Fruit fly (Drosophila melanogaster): Measurements from ENCODE around the gene ase.

ase gene

dm6 chrX:457803-458202, 2.7 kb upstream of the ase start (continued):
- TF ChIP-seq CG10654 (GFP tag; optimal IDR thresholded peaks at IDR 0.05) (no peak), row (GFP tag; IDR thresholded peaks at IDR 0.05) (peak; percentile 52; the same call in 2 of the 3 replicates), CG15073 (GFP tag; optimal IDR thresholded peaks at IDR 0.05) (no peak), zen (tag; optimal IDR thresholded peaks at IDR 0.05) (peak; percentile 76), CG2129 (GFP tag; IDR thresholded peaks at IDR 0.05; ENCODE audit: partially characterized antibody) (no peak), sqz (GFP tag; optimal IDR thresholded peaks at IDR 0.05) (peak; percentile 18), CG2202 (tag; optimal IDR thresholded peaks at IDR 0.05) (peak; percentile 14), lov (optimal IDR thresholded peaks at IDR 0.05) (no peak), lov (GFP tag; IDR thresholded peaks at IDR 0.05) (no peak), pzg (GFP tag; optimal IDR thresholded peaks at IDR 0.05) (no peak), Ssrp (tag; optimal IDR thresholded peaks at IDR 0.05) (peak; percentile 34), CG17829 (tag; optimal IDR thresholded peaks at IDR 0.05) (peak; percentile 74), CG18262 (tag; optimal IDR thresholded peaks at IDR 0.05) (peak; percentile 83), br (optimal IDR thresholded peaks at IDR 0.05) (no peak), Neu2 (GFP tag; optimal IDR thresholded peaks at IDR 0.05; ENCODE audit: borderline replicate concordance) (no peak), CG33557 (GFP tag; optimal IDR thresholded peaks at IDR 0.05) (peak; percentile 76), gsb-n (tag; optimal IDR thresholded peaks at IDR 0.05) (peak; percentile 33), Poxn (GFP tag; IDR thresholded peaks at IDR 0.05) (no peak), CG3995 (GFP tag; optimal IDR thresholded peaks at IDR 0.05) (no peak), Dll (GFP tag; IDR thresholded peaks at IDR 0.05; ENCODE audit: partially characterized antibody) (no peak), danr (GFP tag; IDR thresholded peaks at IDR 0.05) (no peak), z (GFP tag; IDR thresholded peaks at IDR 0.05) (no peak), gro (GFP tag; optimal IDR thresholded peaks at IDR 0.05) (no peak), CG6813 (GFP tag; optimal IDR thresholded peaks at IDR 0.05) (peak; percentile 7), HLHmδ (GFP tag; optimal IDR thresholded peaks at IDR 0.05) (peak; percentile 33), D (optimal IDR thresholded peaks at IDR 0.05) (no peak), D (GFP tag; optimal IDR thresholded peaks at IDR 0.05) (peak; percentile 45), pfk (GFP tag; optimal IDR thresholded peaks at IDR 0.05) (no peak), Oli (tag; optimal IDR thresholded peaks at IDR 0.05) (peak; percentile 24), tio (GFP tag; optimal IDR thresholded peaks at IDR 0.05) (peak; percentile 30), trem (tag; optimal IDR thresholded peaks at IDR 0.05) (peak; percentile 56), Bdp1 (GFP tag; optimal IDR thresholded peaks at IDR 0.05) (no peak), stwl (tag; optimal IDR thresholded peaks at IDR 0.05) (peak; percentile 11), CG34376 (GFP tag; optimal IDR thresholded peaks at IDR 0.05) (no peak), CG10267 (tag; optimal IDR thresholded peaks at IDR 0.05) (peak; percentile 68), CG4730 (GFP tag; IDR thresholded peaks at IDR 0.05) (0 out of 2 replicates have a peak, but pooled peaks have one; percentile 18), pita (GFP tag; optimal IDR thresholded peaks at IDR 0.05) (no peak), Camta (GFP tag; optimal IDR thresholded peaks at IDR 0.05) (no peak), chif (GFP tag; optimal IDR thresholded peaks at IDR 0.05) (peak in 1 of 2 experiments; percentile 9), prd (optimal IDR thresholded peaks at IDR 0.05) (no peak), prd (GFP tag; IDR thresholded peaks at IDR 0.05) (peak; percentile 58; the same call in 1 of the 3 replicates), nmo (GFP tag; optimal IDR thresholded peaks at IDR 0.05) (peak; percentile 60), dmrt11E (tag; optimal IDR thresholded peaks at IDR 0.05) (peak; percentile 90), CG8924 (tag; optimal IDR thresholded peaks at IDR 0.05) (peak; percentile 60), CG10979 (tag; optimal IDR thresholded peaks at IDR 0.05) (peak; percentile 77), D19A (tag; optimal IDR thresholded peaks at IDR 0.05) (peak; percentile 77), CG4820 (GFP tag; optimal IDR thresholded peaks at IDR 0.05) (peak; percentile 16), CG4404 (GFP tag; IDR thresholded peaks at IDR 0.05) (peak; percentile 79), CG2712 (tag; optimal IDR thresholded peaks at IDR 0.05) (peak; percentile 82), CG4360 (GFP tag; IDR thresholded peaks at IDR 0.05) (no peak), CG30403 (GFP tag; optimal IDR thresholded peaks at IDR 0.05) (peak; percentile 15), CG31441 (GFP tag; IDR thresholded peaks at IDR 0.05) (peak; percentile 53)

Data from whole organism, embryonic.